Fruit fly (Drosophila melanogaster) whole organism, adult: ENCODE results near the gene CG44139.

ENCODE experiments used
- CG12768 ChIP-seq: fragments of 200-800 bp; sonication (Bioruptor generic); optimal IDR thresholded peaks from 2 replicates; lab custom pipeline; 2017; ENCODE audit warnings: missing biosample characterization, missing genetic modification characterization, mild to moderate bottlenecking, moderate library complexity, missing genetic modification reagents
- CG14711 ChIP-seq: fragments of 200-800 bp; sonication (Bioruptor generic); optimal IDR thresholded peaks from 2 replicates; lab custom pipeline; 2018; ENCODE audit warnings: missing biosample characterization, mild to moderate bottlenecking, missing genetic modification characterization, moderate library complexity
- CG1620 ChIP-seq: fragments of 200-800 bp; sonication (Bioruptor generic); optimal IDR thresholded peaks from 2 replicates; lab custom pipeline; 2016; ENCODE audit warnings: missing biosample characterization, missing genetic modification characterization
- CG5204 ChIP-seq: fragments of 200-800 bp; sonication (Bioruptor generic); optimal IDR thresholded peaks from 2 replicates; lab custom pipeline; 2016; ENCODE audit warnings: missing biosample characterization, missing genetic modification characterization
- Crg-1 ChIP-seq: fragments of 200-800 bp; sonication (Bioruptor generic); optimal IDR thresholded peaks from 2 replicates; lab custom pipeline; 2016; ENCODE audit warnings: missing biosample characterization, missing genetic modification characterization
- bab1 ChIP-seq: fragments of 200-800 bp; sonication (Bioruptor generic); optimal IDR thresholded peaks from 3 replicates; lab custom pipeline; 2019; ENCODE audit warnings: missing biosample characterization, mild to moderate bottlenecking, missing genetic modification characterization, moderate library complexity
- cic ChIP-seq: fragments of 200-800 bp; sonication (Bioruptor generic); optimal IDR thresholded peaks from 2 replicates; lab custom pipeline; 2017; ENCODE audit warnings: missing biosample characterization, mild to moderate bottlenecking, missing genetic modification characterization, moderate library complexity
- cnc ChIP-seq, 2 experiments: fragments of >200 bp; optimal IDR thresholded peaks; 2 replicates each; lab custom pipeline; 2017
- kay ChIP-seq: fragments of 200-800 bp; sonication (Bioruptor generic); peaks from one replicate; lab custom pipeline; 2016; ENCODE audit warnings: missing biosample characterization, missing genetic modification characterization, borderline replicate concordance
- ovo ChIP-seq: fragments of 200-800 bp; sonication (Bioruptor generic); optimal IDR thresholded peaks from 2 replicates; lab custom pipeline; 2016; ENCODE audit warnings: missing biosample characterization, missing genetic modification characterization
- tj ChIP-seq: fragments of 200-800 bp; sonication (Bioruptor generic); optimal IDR thresholded peaks from 3 replicates; lab custom pipeline; 2017; ENCODE audit warnings: missing biosample characterization, mild to moderate bottlenecking, missing genetic modification characterization, moderate library complexity
- toe ChIP-seq: fragments of 200-800 bp; sonication (Bioruptor generic); optimal IDR thresholded peaks from 2 replicates; lab custom pipeline; 2016; ENCODE audit warnings: missing biosample characterization, missing genetic modification characterization

- no peak for TF ChIP-seq tj (GFP tag; lab: Kevin White, UChicago)
- TF ChIP-seq CG1620 (GFP tag; lab: Kevin White, UChicago): no peak
- TF ChIP-seq toe: no peak
- TF ChIP-seq Crg-1 (GFP tag; lab: Kevin White, UChicago): no peak
- no peak for TF ChIP-seq ovo (GFP tag; lab: Kevin White, UChicago)
- TF ChIP-seq bab1 (GFP tag; lab: Kevin White, UChicago): no peak
- no peak for TF ChIP-seq kay (GFP tag; lab: Kevin White, UChicago)
- no peak for TF ChIP-seq CG12768 (GFP tag; lab: Kevin White, UChicago)
- no peak for TF ChIP-seq CG5204
- no peak for TF ChIP-seq CG14711 (tag; lab: Kevin White, UChicago)
- TF ChIP-seq cnc (optimal IDR thresholded peaks at IDR 0.05; lab: Kevin White, UChicago): no peak
- no peak for TF ChIP-seq cic (GFP tag; lab: Kevin White, UChicago)
Observed at dm6 chr2L:2413093-2413492, 11.5 kb upstream of the CG44139 start.
